Worm (Caenorhabditis elegans) whole organism, L3 larva: ENCODE data around the gene dhhc-9.

Experiments used
- R02D3.7 ChIP-seq: fragments of 150-350 bp; optimal IDR thresholded peaks from 2 replicates; lab custom pipeline; 2014; ENCODE audit warnings: missing biosample characterization, missing genetic modification characterization
- ZK546.5 ChIP-seq: sonication (generic microtip); optimal IDR thresholded peaks from 2 replicates; lab custom pipeline; 2017; ENCODE audit warnings: missing biosample characterization, missing genetic modification characterization
- aly-2 ChIP-seq: fragments of 150-350 bp; optimal IDR thresholded peaks from 2 replicates; lab custom pipeline; 2014; ENCODE audit warnings: missing biosample characterization, missing genetic modification characterization
- ama-1 ChIP-seq: fragments of 150-350 bp; optimal IDR thresholded peaks from 2 replicates; lab custom pipeline; 2018
- ceh-28 ChIP-seq: fragments of 150-350 bp; optimal IDR thresholded peaks from 2 replicates; lab custom pipeline; 2014; ENCODE audit warnings: missing biosample characterization, missing genetic modification reagents, missing genetic modification characterization
- ceh-82 ChIP-seq: fragments of 150-350 bp; optimal IDR thresholded peaks from 2 replicates; lab custom pipeline; 2014; ENCODE audit warnings: missing biosample characterization, missing genetic modification characterization
- daf-12 ChIP-seq: fragments of 150-350 bp; optimal IDR thresholded peaks from 2 replicates; lab custom pipeline; 2014; ENCODE audit warnings: missing biosample characterization, missing genetic modification reagents, missing genetic modification characterization
- elt-2 ChIP-seq: sonication (generic microtip); optimal IDR thresholded peaks from 2 replicates; lab custom pipeline; 2016; ENCODE audit warnings: missing genetic modification reagents, mild to moderate bottlenecking, missing genetic modification characterization, missing compliant biosample characterization
- elt-3 ChIP-seq, 3 experiments: fragments of 150-350 bp in 1 of 3; sonication (generic microtip) in 2 of 3; optimal IDR thresholded peaks; 2 replicates in 2 of 3; 4 replicates in 1 of 3; lab custom pipeline; 2014 to 2017; ENCODE audit warnings: missing biosample characterization in 3 of 3, missing genetic modification characterization in 3 of 3
- eor-1 ChIP-seq, 2 experiments: fragments of 150-350 bp; optimal IDR thresholded peaks; 2 replicates each; lab custom pipeline; 2014 to 2018; ENCODE audit warnings: missing biosample characterization in 2 of 2, missing genetic modification characterization in 2 of 2
- fkh-10 ChIP-seq: sonication (generic microtip); optimal IDR thresholded peaks from 2 replicates; lab custom pipeline; 2017; ENCODE audit warnings: missing biosample characterization, missing genetic modification reagents, missing genetic modification characterization
- fos-1 ChIP-seq: fragments of 150-350 bp; optimal IDR thresholded peaks from 2 replicates; lab custom pipeline; 2014; ENCODE audit warnings: missing biosample characterization, missing genetic modification characterization
- hmg-11 ChIP-seq: sonication (generic microtip); optimal IDR thresholded peaks from 2 replicates; lab custom pipeline; 2016; ENCODE audit warnings: missing genetic modification characterization, missing compliant biosample characterization
- lsy-12 ChIP-seq: sonication (generic microtip); optimal IDR thresholded peaks from 2 replicates; lab custom pipeline; 2016; ENCODE audit warnings: mild to moderate bottlenecking, missing genetic modification characterization, missing compliant biosample characterization
- mml-1 ChIP-seq: fragments of 150-350 bp; sonication (generic microtip); optimal IDR thresholded peaks from 3 replicates; lab custom pipeline; 2014; ENCODE audit warnings: missing biosample characterization, missing genetic modification characterization
- nfya-1 ChIP-seq: sonication (generic microtip); optimal IDR thresholded peaks from 2 replicates; lab custom pipeline; 2017; ENCODE audit warnings: missing genetic modification characterization, mild to moderate bottlenecking, missing compliant biosample characterization, antibody characterized with exemption, moderate library complexity; ENCODE audit not compliant: insufficient read depth
- nhr-11 ChIP-seq: fragments of 150-350 bp; optimal IDR thresholded peaks from 2 replicates; lab custom pipeline; 2014; ENCODE audit warnings: missing biosample characterization, missing genetic modification characterization
- nhr-12 ChIP-seq: fragments of 150-350 bp; optimal IDR thresholded peaks from 2 replicates; lab custom pipeline; 2014; ENCODE audit warnings: missing biosample characterization, missing genetic modification characterization
- nhr-23 ChIP-seq: fragments of 150-350 bp; optimal IDR thresholded peaks from 2 replicates; lab custom pipeline; 2014; ENCODE audit warnings: missing biosample characterization, missing genetic modification reagents, missing genetic modification characterization
- nhr-237 ChIP-seq: fragments of 150-350 bp; optimal IDR thresholded peaks from 2 replicates; lab custom pipeline; 2014; ENCODE audit warnings: missing biosample characterization, missing genetic modification characterization
- nhr-25 ChIP-seq: sonication (generic microtip); optimal IDR thresholded peaks from 2 replicates; lab custom pipeline; 2017; ENCODE audit warnings: missing biosample characterization, missing genetic modification characterization
- nhr-43 ChIP-seq: sonication (generic microtip); optimal IDR thresholded peaks from 2 replicates; lab custom pipeline; 2016; ENCODE audit warnings: mild to moderate bottlenecking, missing genetic modification characterization, missing compliant biosample characterization; ENCODE audit not compliant: poor library complexity, severe bottlenecking
- nhr-67 ChIP-seq: fragments of 150-350 bp; optimal IDR thresholded peaks from 2 replicates; lab custom pipeline; 2014; ENCODE audit warnings: missing biosample characterization, missing genetic modification characterization
- nhr-77 ChIP-seq: fragments of 150-350 bp; optimal IDR thresholded peaks from 2 replicates; lab custom pipeline; 2014; ENCODE audit warnings: missing biosample characterization, missing genetic modification characterization
- pha-4 ChIP-seq: fragments of 150-350 bp; optimal IDR thresholded peaks from 2 replicates; lab custom pipeline; 2014; ENCODE audit warnings: missing biosample characterization, missing genetic modification reagents, missing genetic modification characterization
- skn-1 ChIP-seq: fragments of 150-350 bp; optimal IDR thresholded peaks from 2 replicates; lab custom pipeline; 2014; ENCODE audit warnings: missing biosample characterization, missing genetic modification characterization
- snpc-4 ChIP-seq: fragments of 150-350 bp; optimal IDR thresholded peaks from 2 replicates; lab custom pipeline; 2014; ENCODE audit warnings: missing biosample characterization, missing genetic modification characterization
- unc-39 ChIP-seq: sonication (generic microtip); optimal IDR thresholded peaks from 4 replicates; lab custom pipeline; 2017; ENCODE audit warnings: missing biosample characterization, missing genetic modification characterization
- ztf-4 ChIP-seq: fragments of 150-350 bp; optimal IDR thresholded peaks from 2 replicates; lab custom pipeline; 2014; ENCODE audit warnings: missing biosample characterization, missing genetic modification characterization

Gene dhhc-9

ce11 chrX:2364703-2365299 lies 37.0 kb downstream of the dhhc-9 start (continued):
- no peak for TF ChIP-seq ama-1
- peak; percentile 70 for TF ChIP-seq nhr-11 (tag; lab: Kevin White, UChicago)
- TF ChIP-seq ZK546.5 (tag; lab: Kevin White, UChicago) = peak; percentile 40
- TF ChIP-seq aly-2 (tag; lab: Kevin White, UChicago) = peak; percentile 64
- TF ChIP-seq ceh-28 (tag; lab: Kevin White, UChicago) = peak; percentile 98
- TF ChIP-seq eor-1 (tag; optimal IDR thresholded peaks at IDR 0.05; lab: Kevin White, UChicago) = peak in 1 of 2 experiments; percentile 48

- TF ChIP-seq lsy-12 (tag; lab: Kevin White, UChicago) (no peak), elt-3 (tag; optimal IDR thresholded peaks at IDR 0.05; lab: Kevin White, UChicago) (no peak), nhr-237 (tag; lab: Kevin White, UChicago) (no peak), ztf-4 (tag; lab: Kevin White, UChicago) (no peak), ceh-82 (no peak), nhr-25 (no peak), nhr-23 (no peak), nhr-12 (tag; lab: Kevin White, UChicago) (no peak), nhr-77 (no peak), fos-1 (tag; lab: Kevin White, UChicago) (no peak), daf-12 (no peak), skn-1 (tag; lab: Kevin White, UChicago) (no peak), nhr-11 (tag; lab: Kevin White, UChicago) (no peak), nhr-43 (tag; lab: Kevin White, UChicago) (no peak), ceh-28 (tag; lab: Kevin White, UChicago) (no peak), snpc-4 (tag; lab: Kevin White, UChicago) (no peak), unc-39 (tag; lab: Kevin White, UChicago) (no peak)
These were observed 39.0 kb downstream of the dhhc-9 start for ce11 chrX:2362872-2363271.

- TF ChIP-seq nhr-11 (tag; lab: Kevin White, UChicago) (no peak), R02D3.7 (tag; lab: Kevin White, UChicago) (no peak), fkh-10 (GFP tag; lab: Kevin White, UChicago) (no peak), nhr-23 (no peak), skn-1 (tag; lab: Kevin White, UChicago) (no peak), nhr-67 (tag; lab: Kevin White, UChicago) (no peak), fos-1 (tag; lab: Kevin White, UChicago) (no peak), lsy-12 (tag; lab: Kevin White, UChicago) (no peak), aly-2 (tag; lab: Kevin White, UChicago) (no peak), elt-2 (tag; lab: Kevin White, UChicago) (no peak)
These were observed 42.0 kb downstream of the dhhc-9 start, which contains the start of gene lgc-40 for ce11 chrX:2359797-2360196. lgc-40 (plus strand) TSS chrX:2360097.

- TF ChIP-seq ztf-4 (tag; lab: Kevin White, UChicago) (no peak), hmg-11 (no peak), nhr-77 (no peak), fkh-10 (GFP tag; lab: Kevin White, UChicago) (no peak), nhr-67 (tag; lab: Kevin White, UChicago) (no peak), mml-1 (tag; lab: Kevin White, UChicago) (no peak), elt-2 (tag; lab: Kevin White, UChicago) (no peak), pha-4 (tag; lab: Kevin White, UChicago) (no peak), eor-1 (tag; optimal IDR thresholded peaks at IDR 0.05; lab: Kevin White, UChicago) (no peak), nfya-1 (tag; lab: Kevin White, UChicago) (no peak), nhr-12 (tag; lab: Kevin White, UChicago) (no peak), nhr-43 (tag; lab: Kevin White, UChicago) (no peak)
These were observed 48.9 kb downstream of the dhhc-9 start for ce11 chrX:2352929-2353328.
